Worm (Caenorhabditis elegans) whole organism, young adult: Measurements from ENCODE around the gene EGAP9.4.

Experiments
- F57A8.1 ChIP-seq: fragments of 200-800 bp; sonication (Bioruptor generic); optimal IDR thresholded peaks from 2 replicates; lab custom pipeline; 2018; ENCODE audit warnings: mild to moderate bottlenecking, missing genetic modification characterization, moderate library complexity, missing compliant biosample characterization
- ZK185.1 ChIP-seq: sonication (generic microtip); optimal IDR thresholded peaks from 2 replicates; lab custom pipeline; 2016; ENCODE audit warnings: mild to moderate bottlenecking, missing genetic modification characterization, missing compliant biosample characterization; ENCODE audit not compliant: poor library complexity, severe bottlenecking
- bed-1 ChIP-seq: fragments of 200-800 bp; sonication (Bioruptor generic); IDR thresholded peaks from 2 replicates; pipeline ENCODE4 v1.3.6; 2022; ENCODE audit warnings: missing genetic modification reagents, missing genetic modification characterization, missing compliant biosample characterization
- ceh-79 ChIP-seq: sonication (generic microtip); optimal IDR thresholded peaks from 2 replicates; lab custom pipeline; 2017; ENCODE audit warnings: mild to moderate bottlenecking, missing genetic modification characterization, missing compliant biosample characterization
- hmg-20 ChIP-seq: fragments of 200-800 bp; sonication (Bioruptor generic); IDR thresholded peaks from 2 replicates; pipeline ENCODE4 v1.3.6; 2022; ENCODE audit warnings: missing genetic modification reagents, missing genetic modification characterization, missing compliant biosample characterization
- nfya-1 ChIP-seq: sonication (generic microtip); optimal IDR thresholded peaks from 2 replicates; lab custom pipeline; 2017; ENCODE audit warnings: antibody characterized with exemption, missing compliant biosample characterization, missing genetic modification characterization, borderline replicate concordance; ENCODE audit not compliant: insufficient read depth
- nfyb-1 ChIP-seq: fragments of 200-800 bp; sonication (Bioruptor generic); IDR thresholded peaks from 2 replicates; pipeline ENCODE4 v1.3.6; 2022; ENCODE audit warnings: missing genetic modification reagents, missing genetic modification characterization, missing compliant biosample characterization
- nhr-27 ChIP-seq: fragments of 200-800 bp; sonication (Bioruptor generic); optimal IDR thresholded peaks from 2 replicates; lab custom pipeline; 2018; ENCODE audit warnings: mild to moderate bottlenecking, missing genetic modification characterization, moderate library complexity, missing compliant biosample characterization
- nhr-90 ChIP-seq: sonication (generic microtip); optimal IDR thresholded peaks from 2 replicates; lab custom pipeline; 2016; ENCODE audit warnings: missing genotype, mild to moderate bottlenecking, missing genetic modification characterization, missing compliant biosample characterization
- rec-8 ChIP-seq, 2 experiments: sonication (generic microtip); optimal IDR thresholded peaks; 2 replicates each; lab custom pipeline; 2016; ENCODE audit warnings: mild to moderate bottlenecking in 2 of 2, missing genetic modification characterization in 2 of 2, missing genetic modification reagents in 2 of 2, missing genotype in 2 of 2, missing biosample characterization in 1 of 2, missing compliant biosample characterization in 1 of 2, moderate library complexity in 1 of 2
- sdz-38 ChIP-seq: sonication (generic microtip); optimal IDR thresholded peaks from 2 replicates; lab custom pipeline; 2016; ENCODE audit warnings: missing genotype, missing genetic modification characterization, missing compliant biosample characterization
- zfh-2 ChIP-seq: fragments of 200-800 bp; sonication (Bioruptor generic); conservative IDR thresholded peaks from 2 replicates; pipeline ENCODE4 v1.3.6; 2022; ENCODE audit warnings: missing genetic modification reagents, missing genetic modification characterization, missing compliant biosample characterization

- no peak for TF ChIP-seq rec-8 (tag; optimal IDR thresholded peaks at IDR 0.05; lab: Kevin White, UChicago)
- TF ChIP-seq F57A8.1 (GFP tag; lab: Kevin White, UChicago) = no peak
- TF ChIP-seq zfh-2 = no peak
- TF ChIP-seq nhr-27 (tag; lab: Kevin White, UChicago) = no peak
- no peak for TF ChIP-seq nfyb-1 (GFP tag; lab: Robert Waterston, UW)
- no peak for TF ChIP-seq hmg-20 (GFP tag; lab: Robert Waterston, UW)
- TF ChIP-seq ceh-79 = no peak
- TF ChIP-seq bed-1 (GFP tag; lab: Robert Waterston, UW) = no peak
- TF ChIP-seq sdz-38 (tag; lab: Kevin White, UChicago) = no peak
- no peak for TF ChIP-seq nfya-1 (tag; lab: Kevin White, UChicago)
- TF ChIP-seq ZK185.1 (tag; lab: Kevin White, UChicago) = no peak
- no peak for TF ChIP-seq nhr-90 (tag; lab: Kevin White, UChicago)
These were observed 10.7 kb upstream of the EGAP9.4 start, which contains the start of gene K04A8.1 for ce11 chrV:6565851-6566386.
